Worm (Caenorhabditis elegans): ENCODE measurements around the gene smg-7.

- TF ChIP-seq tra-4 (tag; optimal IDR thresholded peaks at IDR 0.05) (no peak), hnd-1 (tag; optimal IDR thresholded peaks at IDR 0.05) (no peak), B0310.2 (tag; optimal IDR thresholded peaks at IDR 0.05) (no peak), F13C5.2 (tag; optimal IDR thresholded peaks at IDR 0.05) (no peak), hmg-4 (GFP tag; optimal IDR thresholded peaks at IDR 0.05) (no peak), pes-1 (GFP tag; IDR thresholded peaks at IDR 0.05) (no peak), ama-1 (optimal IDR thresholded peaks at IDR 0.05) (no peak), ceh-36 (tag; optimal IDR thresholded peaks at IDR 0.05) (no peak), ceh-13 (GFP tag; optimal IDR thresholded peaks at IDR 0.05) (no peak), tbx-37 (GFP tag; conservative IDR thresholded peaks at IDR 0.05) (no peak), ets-7 (tag; optimal IDR thresholded peaks at IDR 0.05) (no peak), flt-1 (GFP tag; IDR thresholded peaks at IDR 0.05) (no peak)
These were observed 43.6 kb upstream of the smg-7 start for ce11 chrIV:6785873-6786272.

Data from whole organism, early embryonic.